Worm (Caenorhabditis elegans) whole organism, late embryonic: ENCODE measurements around the gene sta-2.

Source experiments
- C38D4.7 ChIP-seq: fragments of 200-800 bp; sonication (Bioruptor generic); optimal IDR thresholded peaks from 2 replicates; lab custom pipeline; 2018; ENCODE audit warnings: mild to moderate bottlenecking, missing genetic modification characterization, moderate library complexity, missing compliant biosample characterization
- K09A11.1 ChIP-seq: sonication (generic microtip); optimal IDR thresholded peaks from 2 replicates; lab custom pipeline; 2017; ENCODE audit warnings: antibody characterized with exemption, mild to moderate bottlenecking, missing genetic modification characterization, missing compliant biosample characterization; ENCODE audit not compliant: insufficient read depth
- ama-1 ChIP-seq: fragments of 150-350 bp; optimal IDR thresholded peaks from 2 replicates; lab custom pipeline; 2014
- ceh-14 ChIP-seq: sonication (generic microtip); optimal IDR thresholded peaks from 2 replicates; lab custom pipeline; 2016; ENCODE audit warnings: missing genotype, missing genetic modification characterization, missing compliant biosample characterization
- ceh-18 ChIP-seq: sonication (generic microtip); optimal IDR thresholded peaks from 2 replicates; lab custom pipeline; 2016; ENCODE audit warnings: missing genetic modification characterization, missing compliant biosample characterization
- ceh-2 ChIP-seq: sonication (generic microtip); optimal IDR thresholded peaks from 2 replicates; lab custom pipeline; 2016; ENCODE audit warnings: missing genotype, missing genetic modification characterization, missing compliant biosample characterization
- ceh-24 ChIP-seq: sonication (generic microtip); optimal IDR thresholded peaks from 2 replicates; lab custom pipeline; 2016; ENCODE audit warnings: mild to moderate bottlenecking, missing genetic modification characterization, missing compliant biosample characterization
- ceh-31 ChIP-seq: sonication (generic microtip); optimal IDR thresholded peaks from 2 replicates; lab custom pipeline; 2016; ENCODE audit warnings: missing genetic modification characterization, missing compliant biosample characterization
- ceh-34 ChIP-seq: sonication (generic microtip); optimal IDR thresholded peaks from 2 replicates; lab custom pipeline; 2016; ENCODE audit warnings: mild to moderate bottlenecking, missing genetic modification characterization, missing compliant biosample characterization
- ceh-48 ChIP-seq: sonication (generic microtip); optimal IDR thresholded peaks from 2 replicates; lab custom pipeline; 2016; ENCODE audit warnings: missing genetic modification characterization, inconsistent platforms, missing compliant biosample characterization
- ceh-6 ChIP-seq: fragments of 200-800 bp; sonication (Bioruptor generic); optimal IDR thresholded peaks from 2 replicates; lab custom pipeline; 2018; ENCODE audit warnings: mild to moderate bottlenecking, missing genetic modification characterization, missing compliant biosample characterization
- dmd-4 ChIP-seq: sonication (generic microtip); optimal IDR thresholded peaks from 2 replicates; lab custom pipeline; 2016; ENCODE audit warnings: borderline replicate concordance, missing genetic modification characterization, missing compliant biosample characterization
- dve-1 ChIP-seq: sonication (generic microtip); optimal IDR thresholded peaks from 2 replicates; lab custom pipeline; 2017; ENCODE audit warnings: antibody characterized with exemption, mild to moderate bottlenecking, missing genetic modification characterization, missing compliant biosample characterization
- elt-4 ChIP-seq: sonication (generic microtip); optimal IDR thresholded peaks from 2 replicates; lab custom pipeline; 2016; ENCODE audit warnings: missing genetic modification characterization, missing compliant biosample characterization
- ets-4 ChIP-seq: sonication (generic microtip); optimal IDR thresholded peaks from 2 replicates; lab custom pipeline; 2016; ENCODE audit warnings: missing genetic modification characterization, missing compliant biosample characterization
- eyg-1 ChIP-seq: sonication (generic microtip); optimal IDR thresholded peaks from 2 replicates; lab custom pipeline; 2016; ENCODE audit warnings: missing genotype, missing genetic modification characterization, missing compliant biosample characterization
- fax-1 ChIP-seq: sonication (generic microtip); optimal IDR thresholded peaks from 2 replicates; lab custom pipeline; 2016; ENCODE audit warnings: missing genotype, missing genetic modification characterization, missing compliant biosample characterization
- fkh-6 ChIP-seq: sonication (generic microtip); optimal IDR thresholded peaks from 2 replicates; lab custom pipeline; 2016; ENCODE audit warnings: missing genetic modification characterization, missing compliant biosample characterization
- hlh-15 ChIP-seq: sonication (generic microtip); optimal IDR thresholded peaks from 2 replicates; lab custom pipeline; 2016; ENCODE audit warnings: missing genetic modification characterization, missing compliant biosample characterization
- hlh-6 ChIP-seq: sonication (generic microtip); optimal IDR thresholded peaks from 2 replicates; lab custom pipeline; 2016; ENCODE audit warnings: missing genotype, missing genetic modification characterization, missing compliant biosample characterization
- hlh-8 ChIP-seq: sonication (generic microtip); optimal IDR thresholded peaks from 2 replicates; lab custom pipeline; 2016; ENCODE audit warnings: missing genotype, missing genetic modification characterization, missing compliant biosample characterization
- nfya-1 ChIP-seq: sonication (generic microtip); optimal IDR thresholded peaks from 2 replicates; lab custom pipeline; 2017; ENCODE audit warnings: missing genetic modification characterization, mild to moderate bottlenecking, missing compliant biosample characterization, antibody characterized with exemption, moderate library complexity
- nhr-11 ChIP-seq: fragments of 150-350 bp; optimal IDR thresholded peaks from 2 replicates; lab custom pipeline; 2014; ENCODE audit warnings: missing biosample characterization, missing genetic modification characterization
- npax-4 ChIP-seq: sonication (generic microtip); optimal IDR thresholded peaks from 2 replicates; lab custom pipeline; 2016; ENCODE audit warnings: missing genetic modification characterization, missing compliant biosample characterization
- odd-2 ChIP-seq: sonication (generic microtip); optimal IDR thresholded peaks from 2 replicates; lab custom pipeline; 2017; ENCODE audit warnings: antibody characterized with exemption, mild to moderate bottlenecking, missing genetic modification characterization, missing compliant biosample characterization
- pag-3 ChIP-seq: sonication (generic microtip); optimal IDR thresholded peaks from 2 replicates; lab custom pipeline; 2016; ENCODE audit warnings: missing compliant biosample characterization, missing genetic modification characterization, borderline replicate concordance
- pqm-1 ChIP-seq: sonication (generic microtip); optimal IDR thresholded peaks from 2 replicates; lab custom pipeline; 2016; ENCODE audit warnings: missing genetic modification characterization, missing compliant biosample characterization
- rnt-1 ChIP-seq: sonication (generic microtip); optimal IDR thresholded peaks from 2 replicates; lab custom pipeline; 2016; ENCODE audit warnings: missing genetic modification characterization, missing compliant biosample characterization
- sdc-2 ChIP-seq: sonication (generic microtip); optimal IDR thresholded peaks from 2 replicates; lab custom pipeline; 2016; ENCODE audit warnings: missing genotype, missing genetic modification characterization, missing compliant biosample characterization
- sox-2 ChIP-seq: fragments of 200-800 bp; sonication (Bioruptor generic); IDR thresholded peaks from 2 replicates; pipeline ENCODE4 v1.3.6; 2022; ENCODE audit warnings: missing genetic modification reagents, missing genetic modification characterization, missing compliant biosample characterization
- syd-9 ChIP-seq: sonication (generic microtip); optimal IDR thresholded peaks from 2 replicates; lab custom pipeline; 2016; ENCODE audit warnings: mild to moderate bottlenecking, missing genetic modification characterization, moderate library complexity, missing compliant biosample characterization
- ttx-3 ChIP-seq: sonication (generic microtip); optimal IDR thresholded peaks from 2 replicates; lab custom pipeline; 2016; ENCODE audit warnings: missing genetic modification reagents, missing genetic modification characterization, missing compliant biosample characterization
- unc-3 ChIP-seq, 2 experiments: fragments of 200-800 bp in 1 of 2; sonication (Bioruptor generic) in 1 of 2; sonication (generic microtip) in 1 of 2; conservative IDR thresholded peaks in 1 of 2; optimal IDR thresholded peaks in 1 of 2; 2 replicates each; pipeline versions ENCODE4 v1.3.6 to Lab custom; 2016 to 2022; ENCODE audit warnings: missing compliant biosample characterization in 2 of 2, missing genetic modification characterization in 2 of 2, missing genetic modification reagents in 1 of 2
- unc-86 ChIP-seq: sonication (generic microtip); optimal IDR thresholded peaks from 2 replicates; lab custom pipeline; 2016; ENCODE audit warnings: missing genetic modification characterization, missing compliant biosample characterization

Gene sta-2

DNA sequence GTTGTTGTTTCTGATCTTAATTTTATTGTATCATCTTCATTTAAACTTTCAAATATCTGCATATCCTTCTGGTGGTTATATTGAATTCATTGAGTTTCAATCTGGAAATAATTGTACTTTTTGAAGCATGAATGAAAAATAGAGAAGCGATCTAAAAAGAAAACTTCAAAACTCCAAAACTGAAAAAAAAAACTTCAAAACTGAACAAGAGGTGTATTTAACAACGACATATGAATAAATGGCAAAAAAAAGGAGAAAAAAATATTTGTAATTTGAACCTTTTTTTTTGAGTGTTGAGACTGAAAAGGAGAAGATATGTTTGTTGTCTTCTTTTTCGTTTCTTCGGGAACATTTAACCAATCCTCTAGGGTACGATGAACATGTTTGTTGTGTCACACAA is 16.9 kb downstream of the sta-2 start, which contains the start of gene F58E6.11:
Gene F58E6.11, minus strand, starts transcription at position 101 of the 400 bp plus-strand sequence.
- no peak for TF ChIP-seq eyg-1

ce11 chrV:9758437-9758836 is 17.4 kb downstream of the sta-2 start:
- no peak for TF ChIP-seq sdc-2 (tag; lab: Kevin White, UChicago)
- no peak for TF ChIP-seq hlh-15
- TF ChIP-seq elt-4 (tag; lab: Kevin White, UChicago), result no peak
- no peak for TF ChIP-seq ceh-34
- no peak for TF ChIP-seq ets-4 (tag; lab: Kevin White, UChicago)
- no peak for TF ChIP-seq dve-1 (tag; lab: Kevin White, UChicago)
- no peak for TF ChIP-seq ttx-3 (tag; lab: Kevin White, UChicago)
- TF ChIP-seq syd-9 (tag; lab: Kevin White, UChicago), result no peak
- TF ChIP-seq ceh-6 (GFP tag; lab: Kevin White, UChicago), result no peak
- no peak for TF ChIP-seq fax-1 (tag; lab: Kevin White, UChicago)
- TF ChIP-seq hlh-8, result no peak
- no peak for TF ChIP-seq ceh-48 (tag; lab: Kevin White, UChicago)
- no peak for TF ChIP-seq eyg-1
- no peak for TF ChIP-seq pqm-1
- TF ChIP-seq unc-3 (GFP tag; conservative IDR thresholded peaks at IDR 0.05; lab: Robert Waterston, UW), result no peak
- no peak for TF ChIP-seq unc-3 (tag; optimal IDR thresholded peaks at IDR 0.05; lab: Kevin White, UChicago)
- TF ChIP-seq ceh-31 (tag; lab: Kevin White, UChicago), result no peak
- TF ChIP-seq hlh-6 (tag; lab: Kevin White, UChicago), result no peak
- no peak for TF ChIP-seq rnt-1
- TF ChIP-seq, all 69 proteins: peak for 0

DNA sequence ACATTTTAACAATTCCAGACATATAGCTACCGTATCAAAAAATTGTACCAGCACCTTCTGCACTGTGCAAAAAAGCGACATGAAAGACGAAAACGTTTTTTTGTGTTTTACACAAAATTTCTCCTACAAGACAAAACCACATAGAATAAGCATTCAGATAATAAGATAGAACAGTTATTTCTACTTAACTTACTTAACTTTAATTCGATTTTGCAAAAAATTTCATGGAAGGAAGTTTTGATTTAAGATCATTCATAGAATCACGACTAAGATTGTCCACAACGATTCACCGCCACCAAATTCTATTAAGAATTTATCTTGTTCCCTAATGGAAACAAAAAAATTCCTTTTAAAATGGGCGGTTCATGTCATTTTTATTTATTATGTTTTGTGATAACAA is 22.8 kb downstream of the sta-2 start:
- TF ChIP-seq pqm-1 (no peak), ceh-2 (tag; lab: Kevin White, UChicago) (no peak), sox-2 (GFP tag; lab: Robert Waterston, UW) (no peak), K09A11.1 (tag; lab: Kevin White, UChicago) (no peak), nfya-1 (tag; lab: Kevin White, UChicago) (no peak), hlh-15 (no peak), C38D4.7 (no peak), unc-86 (tag; lab: Kevin White, UChicago) (no peak), dmd-4 (tag; lab: Kevin White, UChicago) (no peak), syd-9 (tag; lab: Kevin White, UChicago) (no peak), fkh-6 (tag; lab: Kevin White, UChicago) (no peak)

DNA sequence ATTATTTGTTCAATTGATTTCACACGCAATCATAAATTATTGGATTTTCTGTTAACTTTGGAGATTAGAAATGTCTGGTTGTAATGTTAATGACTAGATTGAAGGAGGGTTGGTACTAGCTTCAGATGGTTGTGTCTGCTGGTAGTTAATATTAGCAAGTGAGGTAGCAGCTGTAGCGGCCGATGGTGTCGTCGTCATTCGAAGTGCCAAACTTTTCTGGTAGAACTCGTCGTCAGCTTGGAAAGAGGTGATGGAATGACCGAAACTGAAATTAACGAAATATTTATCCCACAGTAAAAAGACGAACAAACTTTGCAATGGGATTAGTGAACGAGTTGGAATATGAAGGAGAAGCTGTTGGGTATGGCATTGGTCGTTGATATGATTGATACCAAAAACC is 23.5 kb downstream of the sta-2 start:
- TF ChIP-seq nhr-11 (no peak), pag-3 (no peak), npax-4 (no peak), elt-4 (tag; lab: Kevin White, UChicago) (no peak), hlh-8 (no peak), odd-2 (tag; lab: Kevin White, UChicago) (no peak), ceh-18 (tag; lab: Kevin White, UChicago) (no peak), K09A11.1 (tag; lab: Kevin White, UChicago) (no peak), rnt-1 (no peak), ceh-14 (tag; lab: Kevin White, UChicago) (no peak), ceh-2 (tag; lab: Kevin White, UChicago) (no peak), pqm-1 (no peak), ttx-3 (tag; lab: Kevin White, UChicago) (no peak), C38D4.7 (no peak), nfya-1 (tag; lab: Kevin White, UChicago) (no peak), ceh-24 (tag; lab: Kevin White, UChicago) (no peak), hlh-6 (tag; lab: Kevin White, UChicago) (no peak), ceh-48 (tag; lab: Kevin White, UChicago) (no peak)

- TF ChIP-seq ama-1 (lab: Kevin White, UChicago), result no peak
- TF ChIP-seq ceh-31 (tag; lab: Kevin White, UChicago), result peak; percentile 15
These were observed 24.6 kb downstream of the sta-2 start for ce11 chrV:9765622-9766021.
